Fruit fly (Drosophila melanogaster): ENCODE measurements around the gene Axn.

Axn gene

DNA sequence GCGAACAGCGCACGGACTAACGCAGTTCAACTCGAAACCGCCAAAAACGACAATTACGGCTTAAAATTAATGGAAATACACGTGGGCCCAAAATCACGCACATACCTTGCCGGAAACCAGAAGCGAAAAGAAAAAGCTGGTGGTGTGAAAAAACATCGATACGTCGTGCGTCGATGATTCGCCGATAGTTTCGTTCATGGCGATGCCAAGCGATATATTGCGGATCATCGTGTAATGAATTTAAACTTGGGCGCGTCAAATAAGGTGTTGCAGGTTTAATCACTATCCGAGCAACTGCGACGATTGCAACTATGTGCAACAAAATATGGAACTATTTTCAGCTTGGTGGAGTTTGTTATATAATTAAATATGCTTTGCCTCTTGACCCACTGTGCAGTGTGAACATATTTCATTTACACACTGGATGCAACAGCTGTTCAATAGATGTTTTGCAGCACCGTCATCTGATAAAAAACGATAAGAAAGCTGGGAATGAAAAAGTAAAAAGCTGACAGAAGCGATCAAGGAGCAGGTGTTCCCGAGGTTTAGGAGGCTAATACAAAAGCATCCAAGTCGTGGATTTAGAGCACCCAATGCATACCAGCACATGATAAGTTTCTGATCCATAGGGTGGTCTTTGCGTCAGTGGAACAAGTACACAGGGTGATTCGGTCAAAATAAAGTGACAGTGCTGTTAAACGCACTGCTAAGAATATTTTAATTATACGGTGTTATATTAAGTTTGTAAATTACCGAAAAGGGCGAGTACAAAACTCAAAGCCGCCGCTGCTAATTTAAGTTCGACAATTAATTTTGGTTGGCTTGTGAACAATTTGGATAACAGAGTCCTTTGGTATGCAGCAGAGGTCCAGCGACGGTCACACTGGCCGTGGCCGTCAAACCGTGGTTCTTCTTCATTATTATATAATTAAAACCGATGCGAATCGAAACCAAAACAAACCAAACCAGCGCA lies 23.7 kb downstream of the Axn start, which contains the start of the genes RpL32 and CG7943:
Gene RpL32 (minus strand): TSS at position 133 of the 973 bp plus-strand sequence.
Gene CG7943 (plus strand): TSS at position 442 of the 973 bp plus-strand sequence.
- TF ChIP-seq CG10543 (GFP tag; optimal IDR thresholded peaks at IDR 0.05) (peak; percentile 97), lola (GFP tag; optimal IDR thresholded peaks at IDR 0.05) (peak in 1 of 3 experiments; percentile 70), CG11504 (tag; optimal IDR thresholded peaks at IDR 0.05) (peak; percentile 90), CkIIα-i1 (GFP tag; IDR thresholded peaks at IDR 0.05) (0 out of 2 replicates have a peak, but pooled peaks have one; percentile 57), lab (GFP tag; optimal IDR thresholded peaks at IDR 0.05) (peak; percentile 98), CG3995 (GFP tag; optimal IDR thresholded peaks at IDR 0.05) (peak; percentile 85), CG9215 (GFP tag; IDR thresholded peaks at IDR 0.05) (peak; percentile 92), sc (optimal IDR thresholded peaks at IDR 0.05) (no peak), sc (GFP tag; optimal IDR thresholded peaks at IDR 0.05) (peak; percentile 75), ac (GFP tag; optimal IDR thresholded peaks at IDR 0.05) (peak; percentile 54), CG2199 (GFP tag; IDR thresholded peaks at IDR 0.05) (peak; percentile 79; the same call in 2 of the 3 replicates), HLHmδ (GFP tag; optimal IDR thresholded peaks at IDR 0.05) (peak; percentile 82), CG17829 (tag; optimal IDR thresholded peaks at IDR 0.05) (peak; percentile 93), Fer1 (GFP tag; optimal IDR thresholded peaks at IDR 0.05) (peak; percentile 95), org-1 (GFP tag; optimal IDR thresholded peaks at IDR 0.05) (peak; percentile 90), grn (GFP tag; optimal IDR thresholded peaks at IDR 0.05) (peak; percentile 80), Side (GFP tag; optimal IDR thresholded peaks at IDR 0.05) (peak; percentile 97), Stat92E (GFP tag; optimal IDR thresholded peaks at IDR 0.05) (no peak), CG15601 (tag; optimal IDR thresholded peaks at IDR 0.05) (peak; percentile 83), mld (GFP tag; IDR thresholded peaks at IDR 0.05; ENCODE audit: partially characterized antibody) (peak; percentile 100), ase (GFP tag; IDR thresholded peaks at IDR 0.05) (peak; percentile 94), Pdp1 (GFP tag; optimal IDR thresholded peaks at IDR 0.05) (peak; percentile 98 to 99), pita (GFP tag; optimal IDR thresholded peaks at IDR 0.05) (no peak), CG32767 (GFP tag; IDR thresholded peaks at IDR 0.05) (peak; percentile 85), dimm (GFP tag; IDR thresholded peaks at IDR 0.05) (peak; percentile 86), disco-r (GFP tag; optimal IDR thresholded peaks at IDR 0.05) (peak; percentile 92), Nf-YC (tag; optimal IDR thresholded peaks at IDR 0.05) (peak; percentile 86), slbo (GFP tag; IDR thresholded peaks at IDR 0.05) (peak; percentile 95), Rx (GFP tag; IDR thresholded peaks at IDR 0.05) (peak; percentile 93), CG12744 (GFP tag; optimal IDR thresholded peaks at IDR 0.05) (peak; percentile 77), Sox102F (GFP tag; optimal IDR thresholded peaks at IDR 0.05) (peak; percentile 78), CG8281 (tag; optimal IDR thresholded peaks at IDR 0.05) (peak; percentile 60), CrebB (tag; optimal IDR thresholded peaks at IDR 0.05) (peak; percentile 87), CG17328 (GFP tag; IDR thresholded peaks at IDR 0.05) (peak; percentile 92), Rfx (GFP tag; IDR thresholded peaks at IDR 0.05) (peak; percentile 98), emc (GFP tag; optimal IDR thresholded peaks at IDR 0.05) (peak; percentile 94), dpn (GFP tag; optimal IDR thresholded peaks at IDR 0.05) (peak; percentile 83 to 98), hbn (GFP tag; IDR thresholded peaks at IDR 0.05; ENCODE audit: partially characterized antibody) (peak; percentile 100), pho (GFP tag; optimal IDR thresholded peaks at IDR 0.05) (peak; percentile 93), CG11696 (GFP tag; IDR thresholded peaks at IDR 0.05) (peak; percentile 83), CG8944 (GFP tag; optimal IDR thresholded peaks at IDR 0.05) (peak; percentile 97), CG14014 (GFP tag; IDR thresholded peaks at IDR 0.05) (peak; percentile 96), CG31441 (GFP tag; IDR thresholded peaks at IDR 0.05) (peak; percentile 88), Xrp1 (GFP tag; IDR thresholded peaks at IDR 0.05) (peak; percentile 94), ranshi (GFP tag; IDR thresholded peaks at IDR 0.05) (peak; percentile 97), wek (GFP tag; optimal IDR thresholded peaks at IDR 0.05) (peak; percentile 82), ara (GFP tag; IDR thresholded peaks at IDR 0.05) (peak; percentile 90), inv (GFP tag; IDR thresholded peaks at IDR 0.05; ENCODE audit: partially characterized antibody) (peak; percentile 100)

Measured in whole organism, embryonic.